Fruit fly (Drosophila melanogaster): ENCODE measurements around the gene lilli.

DNA sequence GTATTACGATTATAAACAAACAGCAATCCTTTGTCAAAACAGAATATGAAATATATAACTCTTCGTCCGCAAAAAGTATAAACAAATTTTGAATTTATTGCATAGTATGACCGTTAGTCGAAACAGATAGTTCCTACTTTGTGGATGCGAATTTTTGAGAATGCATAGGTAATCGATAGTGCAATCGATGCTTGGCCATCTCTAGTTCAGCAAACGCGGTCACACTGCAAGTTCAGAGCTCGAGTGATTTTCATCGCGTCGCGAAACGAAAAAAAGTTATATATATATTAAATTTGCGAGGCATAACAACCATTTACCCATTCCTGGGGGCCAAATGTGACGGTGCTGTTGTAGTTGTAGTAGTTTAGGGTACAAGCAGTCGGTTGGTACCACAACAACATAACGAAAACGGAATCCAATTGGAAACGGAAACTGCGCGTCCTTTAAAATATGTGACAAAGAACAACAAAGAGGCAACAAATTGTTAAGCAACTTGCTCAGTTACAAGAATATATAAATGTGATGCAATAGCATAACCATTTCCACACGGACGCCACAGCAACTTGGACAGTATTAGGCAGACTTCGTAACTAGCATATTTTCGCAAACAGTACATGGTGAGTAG is 28.7 kb upstream of the lilli start, which contains the start of gene CG2991:
- TF ChIP-seq tj (GFP tag; optimal IDR thresholded peaks at IDR 0.05) (no peak), ovo (GFP tag; optimal IDR thresholded peaks at IDR 0.05) (no peak), cic (GFP tag; optimal IDR thresholded peaks at IDR 0.05) (peak; percentile 60), kay (GFP tag; ENCODE audit: borderline replicate concordance) (no peak), Hr96 (GFP tag; optimal IDR thresholded peaks at IDR 0.05) (no peak), Crg-1 (GFP tag; optimal IDR thresholded peaks at IDR 0.05) (peak; percentile 15), CG7101 (tag; optimal IDR thresholded peaks at IDR 0.05) (peak; percentile 55), CG7045 (GFP tag; optimal IDR thresholded peaks at IDR 0.05) (no peak), CG11617 (GFP tag; optimal IDR thresholded peaks at IDR 0.05) (no peak), CG5204 (GFP tag; optimal IDR thresholded peaks at IDR 0.05) (no peak)
